Fruit fly (Drosophila melanogaster) whole organism, embryonic: ENCODE data around the gene Duba.
A peak's percentile ranks its signal among the peaks of the same experiment; 100 is the strongest.

ENCODE experiments used
- ATbp ChIP-seq: fragments of 200-800 bp; sonication (Bioruptor generic); optimal IDR thresholded peaks from 2 replicates; lab custom pipeline; 2017; ENCODE audit warnings: missing biosample characterization, mild to moderate bottlenecking, missing genetic modification characterization, missing genetic modification reagents
- BEAF-32 ChIP-seq: fragments of 200-800 bp; sonication (Bioruptor generic); optimal IDR thresholded peaks from 3 replicates; lab custom pipeline; 2017; ENCODE audit warnings: missing biosample characterization, missing genetic modification characterization, mild to moderate bottlenecking, moderate library complexity, missing genetic modification reagents
- CG1024 ChIP-seq: fragments of 200-800 bp; sonication (Bioruptor generic); IDR thresholded peaks from 2 replicates; pipeline ENCODE4 v1.3.6; 2022; ENCODE audit warnings: missing biosample characterization, missing genetic modification characterization
- CG10366 ChIP-seq: fragments of 200-800 bp; sonication (Bioruptor generic); IDR thresholded peaks from 2 replicates; pipeline ENCODE4 v1.3.6; 2022; ENCODE audit warnings: missing biosample characterization, missing genetic modification characterization
- CG10543 ChIP-seq: fragments of 200-800 bp; sonication (Bioruptor generic); optimal IDR thresholded peaks from 3 replicates; lab custom pipeline; 2017; ENCODE audit warnings: missing biosample characterization, mild to moderate bottlenecking, missing genetic modification characterization, moderate library complexity
- CG12071 ChIP-seq: fragments of 200-800 bp; sonication (Bioruptor generic); optimal IDR thresholded peaks from 3 replicates; lab custom pipeline; 2018; ENCODE audit warnings: missing biosample characterization, mild to moderate bottlenecking, missing genetic modification characterization
- CG14014 ChIP-seq: fragments of 200-800 bp; sonication (Bioruptor generic); IDR thresholded peaks from 2 replicates; pipeline ENCODE4 v1.3.6; 2022; ENCODE audit warnings: missing biosample characterization, missing genetic modification characterization
- CG14441 ChIP-seq: fragments of 200-800 bp; sonication (Bioruptor generic); IDR thresholded peaks from 2 replicates; pipeline ENCODE4 v1.3.6; 2022; ENCODE audit warnings: missing biosample characterization, missing genetic modification characterization
- CG2120 ChIP-seq: fragments of 200-800 bp; sonication (Bioruptor generic); optimal IDR thresholded peaks from 3 replicates; lab custom pipeline; 2016; ENCODE audit warnings: missing biosample characterization, missing genetic modification characterization
- CG30431 ChIP-seq: fragments of 200-800 bp; sonication (Bioruptor generic); optimal IDR thresholded peaks from 2 replicates; lab custom pipeline; 2017; ENCODE audit warnings: missing biosample characterization, missing genetic modification characterization
- CG32532 ChIP-seq: fragments of 200-800 bp; sonication (Bioruptor generic); IDR thresholded peaks from 2 replicates; pipeline ENCODE4 v1.3.6; 2022; ENCODE audit warnings: missing biosample characterization, missing genetic modification characterization
- CG4282 ChIP-seq: fragments of 200-800 bp; sonication (Bioruptor generic); optimal IDR thresholded peaks from 2 replicates; lab custom pipeline; 2016; ENCODE audit warnings: missing biosample characterization, missing genetic modification characterization
- CG4328 ChIP-seq: fragments of 200-800 bp; sonication (Bioruptor generic); optimal IDR thresholded peaks from 3 replicates; lab custom pipeline; 2017; ENCODE audit warnings: missing biosample characterization, missing genetic modification reagents, missing genetic modification characterization
- CG6683 ChIP-seq: fragments of 200-800 bp; sonication (Bioruptor generic); optimal IDR thresholded peaks from 2 replicates; lab custom pipeline; 2017; ENCODE audit warnings: missing biosample characterization, mild to moderate bottlenecking, missing genetic modification characterization, missing genetic modification reagents
- CG6765 ChIP-seq: fragments of 200-800 bp; sonication (Bioruptor generic); optimal IDR thresholded peaks from 3 replicates; lab custom pipeline; 2017; ENCODE audit warnings: missing biosample characterization, mild to moderate bottlenecking, missing genetic modification characterization
- CG7786 ChIP-seq: fragments of 200-800 bp; sonication (Bioruptor generic); optimal IDR thresholded peaks from 2 replicates; lab custom pipeline; 2016; ENCODE audit warnings: missing biosample characterization, missing genetic modification characterization
- CG8290 ChIP-seq, 3 experiments: fragments of 200-800 bp; sonication (Bioruptor generic); optimal IDR thresholded peaks; 2 replicates each; lab custom pipeline; 2016 to 2019; ENCODE audit warnings: missing biosample characterization in 3 of 3, missing genetic modification characterization in 3 of 3, mild to moderate bottlenecking in 2 of 3, moderate library complexity in 1 of 3
- CG8359 ChIP-seq: fragments of 200-800 bp; sonication (Bioruptor generic); optimal IDR thresholded peaks from 2 replicates; lab custom pipeline; 2017; ENCODE audit warnings: missing biosample characterization, mild to moderate bottlenecking, missing genetic modification characterization, borderline replicate concordance
- Chrac-16 ChIP-seq: fragments of 200-800 bp; sonication (Bioruptor generic); optimal IDR thresholded peaks from 3 replicates; lab custom pipeline; 2016; ENCODE audit warnings: missing biosample characterization, missing genetic modification characterization
- Dad ChIP-seq: fragments of 200-800 bp; sonication (Bioruptor generic); optimal IDR thresholded peaks from 3 replicates; lab custom pipeline; 2016; ENCODE audit warnings: missing biosample characterization, missing genetic modification characterization
- Dfd ChIP-seq, 2 experiments: fragments of >200 bp; optimal IDR thresholded peaks; 2 replicates each; lab custom pipeline; 2017; ENCODE audit warnings: missing biosample characterization in 2 of 2, missing genetic modification characterization in 2 of 2
- Doc2 ChIP-seq: fragments of 200-800 bp; sonication (Bioruptor generic); IDR thresholded peaks from 2 replicates; pipeline ENCODE4 v1.3.6; 2022; ENCODE audit warnings: missing biosample characterization, missing genetic modification characterization
- Ets65A ChIP-seq: fragments of 200-800 bp; sonication (Bioruptor generic); peaks from one replicate; lab custom pipeline; 2016; ENCODE audit warnings: missing biosample characterization, missing genetic modification characterization
- GATAe ChIP-seq: fragments of 200-800 bp; sonication (Bioruptor generic); conservative IDR thresholded peaks from 2 replicates; pipeline ENCODE4 v1.3.6; 2022; ENCODE audit warnings: missing biosample characterization, missing genetic modification characterization
- Gsc ChIP-seq: fragments of 200-800 bp; sonication (Bioruptor generic); IDR thresholded peaks from 2 replicates; pipeline ENCODE4 v1.3.6; 2022; ENCODE audit warnings: missing biosample characterization, missing genetic modification characterization
- Hr3 ChIP-seq: fragments of 200-800 bp; sonication (Bioruptor generic); optimal IDR thresholded peaks from 3 replicates; lab custom pipeline; 2016; ENCODE audit warnings: missing biosample characterization, missing genetic modification characterization
- Jarid2 ChIP-seq: fragments of 200-800 bp; sonication (Bioruptor generic); optimal IDR thresholded peaks from 3 replicates; lab custom pipeline; 2017; ENCODE audit warnings: mild to moderate bottlenecking, missing biosample characterization, missing genetic modification reagents, missing genetic modification characterization
- Max ChIP-seq: fragments of 200-800 bp; sonication (Bioruptor generic); optimal IDR thresholded peaks from 2 replicates; lab custom pipeline; 2016; ENCODE audit warnings: missing biosample characterization, mild to moderate bottlenecking, missing genetic modification characterization
- Oaz ChIP-seq: fragments of 200-800 bp; sonication (Bioruptor generic); IDR thresholded peaks from 2 replicates; pipeline ENCODE4 v1.3.6; 2022; ENCODE audit warnings: missing biosample characterization, missing genetic modification characterization
- Scr ChIP-seq: fragments of 200-800 bp; sonication (Bioruptor generic); IDR thresholded peaks from 2 replicates; pipeline ENCODE4 v1.3.6; 2022; ENCODE audit warnings: missing biosample characterization, missing genetic modification characterization; ENCODE audit not compliant: partially characterized antibody
- Sox100B ChIP-seq: fragments of 200-800 bp; sonication (Bioruptor generic); optimal IDR thresholded peaks from 3 replicates; lab custom pipeline; 2018; ENCODE audit warnings: missing biosample characterization, mild to moderate bottlenecking, missing genetic modification characterization
- Trl ChIP-seq, 3 experiments: fragments of >200 bp in 2 of 3; fragments of 200-800 bp in 1 of 3; sonication (Bioruptor generic) in 1 of 3; optimal IDR thresholded peaks; 2 replicates in 1 of 3; 3 replicates in 2 of 3; lab custom pipeline; 2016 to 2017; ENCODE audit warnings: missing biosample characterization in 1 of 3, missing genetic modification characterization in 1 of 3
- chif ChIP-seq, 2 experiments: fragments of 200-800 bp; sonication (Bioruptor generic); optimal IDR thresholded peaks; 3 replicates each; lab custom pipeline; 2016; ENCODE audit warnings: missing biosample characterization in 2 of 2, missing genetic modification characterization in 2 of 2
- da ChIP-seq: fragments of 200-800 bp; sonication (Bioruptor generic); optimal IDR thresholded peaks from 2 replicates; lab custom pipeline; 2016; ENCODE audit warnings: missing biosample characterization, missing genetic modification characterization
- dmrt99B ChIP-seq: fragments of 200-800 bp; sonication (Bioruptor generic); optimal IDR thresholded peaks from 2 replicates; lab custom pipeline; 2018; ENCODE audit warnings: missing biosample characterization, mild to moderate bottlenecking, missing genetic modification characterization, moderate library complexity
- gcm2 ChIP-seq: fragments of 200-800 bp; sonication (Bioruptor generic); optimal IDR thresholded peaks from 2 replicates; lab custom pipeline; 2016; ENCODE audit warnings: missing biosample characterization, missing genetic modification characterization
- hb ChIP-seq: fragments of 200-800 bp; sonication (Bioruptor generic); IDR thresholded peaks from 3 replicates; pipeline ENCODE4 v1.3.6; 2022; ENCODE audit warnings: missing biosample characterization, missing genetic modification characterization; ENCODE audit not compliant: partially characterized antibody
- hbn ChIP-seq: fragments of 200-800 bp; sonication (Bioruptor generic); IDR thresholded peaks from 2 replicates; pipeline ENCODE4 v1.3.6; 2022; ENCODE audit warnings: missing biosample characterization, missing genetic modification characterization; ENCODE audit not compliant: partially characterized antibody
- ken ChIP-seq: fragments of 200-800 bp; sonication (Bioruptor generic); IDR thresholded peaks from 3 replicates; pipeline ENCODE4 v1.3.6; 2022; ENCODE audit warnings: missing biosample characterization, missing genetic modification characterization
- mam ChIP-seq: fragments of 200-800 bp; sonication (Bioruptor generic); optimal IDR thresholded peaks from 3 replicates; lab custom pipeline; 2016; ENCODE audit warnings: missing biosample characterization, missing genetic modification characterization
- mld ChIP-seq: fragments of 200-800 bp; sonication (Bioruptor generic); IDR thresholded peaks from 3 replicates; pipeline ENCODE4 v1.3.6; 2022; ENCODE audit warnings: missing biosample characterization, missing genetic modification characterization; ENCODE audit not compliant: partially characterized antibody
- nmo ChIP-seq: fragments of 200-800 bp; sonication (Bioruptor generic); optimal IDR thresholded peaks from 2 replicates; lab custom pipeline; 2018; ENCODE audit warnings: missing biosample characterization, mild to moderate bottlenecking, missing genetic modification characterization, moderate library complexity
- onecut ChIP-seq: fragments of 200-800 bp; sonication (Bioruptor generic); IDR thresholded peaks from 2 replicates; pipeline ENCODE4 v1.3.6; 2022; ENCODE audit warnings: missing biosample characterization, missing genetic modification characterization
- sens ChIP-seq: fragments of 200-800 bp; sonication (Bioruptor generic); peaks from one replicate; lab custom pipeline; 2016; ENCODE audit warnings: missing biosample characterization, missing genetic modification characterization
- sim ChIP-seq: fragments of 200-800 bp; sonication (Bioruptor generic); IDR thresholded peaks from 2 replicates; pipeline ENCODE4 v1.3.6; 2022; ENCODE audit warnings: missing biosample characterization, missing genetic modification characterization
- sna ChIP-seq: fragments of 200-800 bp; sonication (Bioruptor generic); IDR thresholded peaks from 2 replicates; pipeline ENCODE4 v1.3.6; 2022; ENCODE audit warnings: missing biosample characterization, missing genetic modification characterization; ENCODE audit not compliant: partially characterized antibody
- twi ChIP-seq: fragments of 200-800 bp; optimal IDR thresholded peaks from 2 replicates; lab custom pipeline; 2019; ENCODE audit warnings: missing biosample characterization, mild to moderate bottlenecking, missing genetic modification characterization, moderate library complexity

Duba gene

dm6 chr3L:11561946-11562760, 47.1 kb downstream of the Duba start, which contains the start of the genes CG7394 and Mob2 (continued):
- TF ChIP-seq da (GFP tag; lab: Kevin White, UChicago) (peak; percentile 59), CG30431 (GFP tag; lab: Kevin White, UChicago) (peak; percentile 65), CG6683 (GFP tag; lab: Kevin White, UChicago) (peak; percentile 63), CG8290 (GFP tag; optimal IDR thresholded peaks at IDR 0.05; lab: Kevin White, UChicago) (peak; percentile 89), CG8290 (tag; optimal IDR thresholded peaks at IDR 0.05; lab: Kevin White, UChicago) (peak; percentile 81 to 92), nmo (GFP tag; lab: Kevin White, UChicago) (peak; percentile 90), Trl (optimal IDR thresholded peaks at IDR 0.05; lab: Kevin White, UChicago) (peak in 1 of 2 experiments; percentile 55), Trl (GFP tag; optimal IDR thresholded peaks at IDR 0.05; lab: Kevin White, UChicago) (peak; percentile 82), onecut (peak; percentile 65), twi (tag; lab: Kevin White, UChicago) (peak; percentile 80), hb (GFP tag; lab: Robert Waterston, UW) (peak; percentile 60; the same call in 2 of the 3 replicates), CG6765 (GFP tag; lab: Kevin White, UChicago) (peak; percentile 83), CG8359 (GFP tag; lab: Kevin White, UChicago) (peak; percentile 38), gcm2 (GFP tag; lab: Kevin White, UChicago) (peak; percentile 41), CG10366 (GFP tag; lab: Robert Waterston, UW) (peak; percentile 93), chif (GFP tag; optimal IDR thresholded peaks at IDR 0.05; lab: Kevin White, UChicago) (peak; percentile 77 to 84), Ets65A (GFP tag; lab: Kevin White, UChicago) (peak; percentile 95), CG32532 (GFP tag; lab: Robert Waterston, UW) (peak; percentile 94), CG2120 (GFP tag; lab: Kevin White, UChicago) (peak; percentile 96), dmrt99B (tag; lab: Kevin White, UChicago) (peak; percentile 83), CG12071 (GFP tag; lab: Kevin White, UChicago) (peak; percentile 73), Dfd (GFP tag; optimal IDR thresholded peaks at IDR 0.05; lab: Kevin White, UChicago) (no peak), CG4328 (GFP tag; lab: Kevin White, UChicago) (peak; percentile 85), GATAe (peak; percentile 64), Sox100B (GFP tag; lab: Kevin White, UChicago) (peak; percentile 79), CG14014 (peak; percentile 92), Gsc (no peak; the same call in 1 of the 2 replicates), mam (peak; percentile 89), Doc2 (no peak), ken (GFP tag; lab: Robert Waterston, UW) (peak; percentile 93), ATbp (GFP tag; lab: Kevin White, UChicago) (peak; percentile 74), CG7786 (GFP tag; lab: Kevin White, UChicago) (peak; percentile 84), CG4282 (GFP tag; lab: Kevin White, UChicago) (peak; percentile 49), Chrac-16 (GFP tag; lab: Kevin White, UChicago) (peak; percentile 90), Oaz (GFP tag; lab: Robert Waterston, UW) (peak; percentile 79), CG10543 (GFP tag; lab: Kevin White, UChicago) (peak; percentile 89), hbn (GFP tag; lab: Robert Waterston, UW) (peak; percentile 81; the same call in 1 of the 2 replicates), sim (GFP tag; lab: Robert Waterston, UW) (peak; percentile 59; the same call in 1 of the 2 replicates), Hr3 (GFP tag; lab: Kevin White, UChicago) (peak; percentile 92), sens (GFP tag; lab: Kevin White, UChicago) (peak; percentile 97), sna (GFP tag; lab: Robert Waterston, UW) (peak; percentile 86), CG1024 (GFP tag; lab: Robert Waterston, UW) (peak; percentile 82), BEAF-32 (GFP tag; lab: Kevin White, UChicago) (peak; percentile 91), CG14441 (GFP tag; lab: Robert Waterston, UW) (peak; percentile 88), mld (GFP tag; lab: Robert Waterston, UW) (0 out of 3 replicates have a peak, but pooled peaks have one; percentile 71), Scr (GFP tag; lab: Robert Waterston, UW) (peak; percentile 86), Jarid2 (peak; percentile 30), Dad (GFP tag; lab: Kevin White, UChicago) (peak; percentile 73), Max (peak; percentile 91)
